Worm (Caenorhabditis elegans): ENCODE measurements around the gene Y42G9A.1.

Gene Y42G9A.1

DNA sequence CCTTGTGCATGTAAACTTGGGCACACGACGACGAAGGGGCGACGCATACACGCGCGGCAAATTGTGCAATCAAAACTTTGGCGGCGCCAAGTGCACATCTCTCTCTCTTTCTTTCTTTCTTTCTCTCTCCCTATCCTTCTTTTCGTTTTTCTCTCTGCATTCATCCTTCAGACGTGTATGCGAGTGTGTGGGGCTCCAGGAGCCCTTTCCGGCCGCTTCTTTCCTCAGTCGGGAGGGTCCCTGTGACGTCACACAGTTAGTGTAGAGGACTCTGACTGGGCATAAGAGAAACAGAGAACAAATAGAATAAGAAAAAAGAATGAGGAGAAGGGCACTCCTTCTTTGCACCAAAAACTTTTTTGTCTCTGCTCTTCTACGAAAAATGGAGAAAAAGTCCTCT, 12.3 kb upstream of the Y42G9A.1 start (continued):
- TF ChIP-seq elt-3 (tag; optimal IDR thresholded peaks at IDR 0.05), result no peak

ce11 chrIII:6138457-6138856, 11.3 kb upstream of the Y42G9A.1 start:
- TF ChIP-seq unc-62 (GFP tag; optimal IDR thresholded peaks at IDR 0.05) (no peak), lin-39 (tag; optimal IDR thresholded peaks at IDR 0.05) (peak; percentile 48), mdl-1 (tag; optimal IDR thresholded peaks at IDR 0.05) (peak; percentile 29), nfya-1 (tag; optimal IDR thresholded peaks at IDR 0.05; ENCODE audit: insufficient read depth) (peak; percentile 26), egl-5 (tag; optimal IDR thresholded peaks at IDR 0.05) (peak; percentile 36)

DNA sequence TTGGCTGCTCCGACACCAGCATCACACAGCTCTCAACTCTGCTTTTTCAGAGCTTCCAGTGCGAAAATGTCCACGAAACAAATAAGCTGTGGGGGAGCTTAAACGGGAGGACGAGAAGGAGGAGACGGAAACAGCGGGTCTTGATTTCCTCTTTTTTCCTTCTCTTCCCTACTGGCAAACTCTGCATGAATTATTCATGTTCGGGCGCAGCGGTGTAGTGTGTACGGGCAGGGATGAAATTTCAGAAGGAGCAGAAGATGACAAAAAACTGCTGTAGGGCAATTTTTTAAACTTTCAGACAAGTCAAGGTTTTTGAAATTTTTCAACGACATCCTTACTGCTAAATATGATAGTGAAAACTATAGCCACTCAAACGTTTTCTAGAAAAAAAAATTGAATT, 10.4 kb upstream of the Y42G9A.1 start:
- TF ChIP-seq jun-1 (tag; optimal IDR thresholded peaks at IDR 0.05) (no peak), lin-39 (tag; optimal IDR thresholded peaks at IDR 0.05) (peak; percentile 36), ZK546.5 (tag; optimal IDR thresholded peaks at IDR 0.05) (no peak)

- TF ChIP-seq snpc-4 (tag; optimal IDR thresholded peaks at IDR 0.05) (peak; percentile 6), hmg-11 (tag; optimal IDR thresholded peaks at IDR 0.05) (peak; percentile 51), fkh-10 (GFP tag; optimal IDR thresholded peaks at IDR 0.05) (no peak), lin-39 (tag; optimal IDR thresholded peaks at IDR 0.05) (peak; percentile 56), elt-1 (tag; optimal IDR thresholded peaks at IDR 0.05) (no peak), nfya-1 (tag; optimal IDR thresholded peaks at IDR 0.05; ENCODE audit: insufficient read depth) (peak; percentile 75), egl-5 (tag; optimal IDR thresholded peaks at IDR 0.05) (peak; percentile 45)
Observed at ce11 chrIII:6139932-6140612, 9.7 kb upstream of the Y42G9A.1 start.

- TF ChIP-seq zag-1 (tag; optimal IDR thresholded peaks at IDR 0.05) (no peak), nhr-76 (tag; optimal IDR thresholded peaks at IDR 0.05) (no peak), ceh-9 (tag; optimal IDR thresholded peaks at IDR 0.05) (no peak), elt-2 (tag; optimal IDR thresholded peaks at IDR 0.05) (no peak), lin-15B (tag; optimal IDR thresholded peaks at IDR 0.05) (no peak), skn-1 (tag; optimal IDR thresholded peaks at IDR 0.05) (no peak), daf-12 (tag; optimal IDR thresholded peaks at IDR 0.05) (no peak), ama-1 (optimal IDR thresholded peaks at IDR 0.05) (no peak), sea-2 (GFP tag; optimal IDR thresholded peaks at IDR 0.05) (no peak), jun-1 (tag; optimal IDR thresholded peaks at IDR 0.05) (no peak), nhr-77 (tag; optimal IDR thresholded peaks at IDR 0.05) (no peak), elt-3 (tag; optimal IDR thresholded peaks at IDR 0.05) (no peak)
Observed at ce11 chrIII:6140818-6141217, 8.9 kb upstream of the Y42G9A.1 start.

DNA sequence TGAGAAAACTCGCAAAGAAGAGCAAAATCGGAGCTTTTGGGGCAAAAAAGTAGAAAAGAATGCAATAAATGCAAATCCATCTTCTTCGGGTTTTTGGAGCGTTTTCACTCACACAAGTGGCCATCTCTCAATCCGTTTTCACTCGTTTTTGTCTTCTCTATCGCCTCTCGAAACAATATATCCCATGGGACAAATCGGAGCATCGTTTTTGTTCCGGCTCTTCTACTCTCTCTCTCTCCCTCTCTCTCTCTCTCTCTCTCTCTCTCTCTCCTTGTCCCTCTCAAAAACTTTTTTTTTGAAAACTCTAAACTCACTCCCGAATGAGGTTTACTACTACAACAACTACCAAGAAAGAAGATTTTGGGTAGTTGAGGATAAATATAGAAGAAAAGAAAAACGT, 8.2 kb upstream of the Y42G9A.1 start:
- TF ChIP-seq ztf-4 (tag; optimal IDR thresholded peaks at IDR 0.05) (no peak), nhr-12 (tag; optimal IDR thresholded peaks at IDR 0.05) (no peak), fos-1 (tag; optimal IDR thresholded peaks at IDR 0.05) (no peak), jun-1 (tag; optimal IDR thresholded peaks at IDR 0.05) (peak; percentile 10), ceh-28 (tag; optimal IDR thresholded peaks at IDR 0.05) (no peak), lin-39 (tag; optimal IDR thresholded peaks at IDR 0.05) (peak; percentile 30), elt-1 (tag; optimal IDR thresholded peaks at IDR 0.05) (peak; percentile 29), nfya-1 (tag; optimal IDR thresholded peaks at IDR 0.05; ENCODE audit: insufficient read depth) (peak; percentile 55), ceh-9 (tag; optimal IDR thresholded peaks at IDR 0.05) (no peak)

DNA sequence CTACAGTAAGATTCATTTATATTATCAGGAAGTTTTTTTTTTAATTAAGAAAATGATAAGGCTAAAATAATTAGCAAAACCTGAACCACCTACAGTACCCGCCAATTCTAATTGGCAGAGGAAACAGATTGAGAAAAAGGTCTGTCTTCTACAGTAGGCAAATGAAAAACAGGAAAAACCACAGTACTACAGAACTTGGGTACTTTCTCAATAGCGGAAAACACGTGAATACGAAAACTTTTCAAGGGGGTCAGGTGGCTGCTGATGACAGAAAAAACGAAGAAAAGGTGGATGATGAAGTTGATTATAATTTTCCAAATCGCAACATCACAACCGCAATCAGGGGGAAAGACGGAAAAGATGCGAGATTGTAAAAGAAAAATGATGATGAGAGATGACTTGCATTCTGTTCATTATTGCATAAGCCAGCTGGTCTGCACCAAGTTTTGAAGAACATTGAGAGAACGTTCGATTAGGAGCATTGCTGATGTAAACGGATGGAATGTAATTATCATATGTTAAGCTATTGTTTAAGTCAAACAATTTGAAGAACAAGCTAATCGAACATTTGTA, 5.3 kb upstream of the Y42G9A.1 start:
- TF ChIP-seq nhr-11 (tag; optimal IDR thresholded peaks at IDR 0.05) (peak; percentile 34), ceh-16 (tag; optimal IDR thresholded peaks at IDR 0.05) (no peak), mdl-1 (tag; optimal IDR thresholded peaks at IDR 0.05) (peak; percentile 11), jun-1 (tag; optimal IDR thresholded peaks at IDR 0.05) (peak; percentile 75), pha-4 (tag; optimal IDR thresholded peaks at IDR 0.05) (no peak), nhr-28 (tag; optimal IDR thresholded peaks at IDR 0.05) (no peak), lsy-12 (tag; optimal IDR thresholded peaks at IDR 0.05) (peak; percentile 29), nhr-43 (tag; optimal IDR thresholded peaks at IDR 0.05; ENCODE audit: poor library complexity, severe bottlenecking) (peak; percentile 30), nhr-23 (tag; optimal IDR thresholded peaks at IDR 0.05) (peak; percentile 7), R02D3.7 (tag; optimal IDR thresholded peaks at IDR 0.05) (no peak), tbx-2 (tag; optimal IDR thresholded peaks at IDR 0.05) (no peak), ZK546.5 (tag; optimal IDR thresholded peaks at IDR 0.05) (no peak), nfya-1 (tag; optimal IDR thresholded peaks at IDR 0.05; ENCODE audit: insufficient read depth) (peak; percentile 76), ceh-9 (tag; optimal IDR thresholded peaks at IDR 0.05) (no peak), elt-1 (tag; optimal IDR thresholded peaks at IDR 0.05) (no peak), nhr-76 (tag; optimal IDR thresholded peaks at IDR 0.05) (no peak), eor-1 (tag; optimal IDR thresholded peaks at IDR 0.05) (no peak), nhr-25 (tag; optimal IDR thresholded peaks at IDR 0.05) (no peak), fkh-10 (GFP tag; optimal IDR thresholded peaks at IDR 0.05) (no peak), unc-39 (tag; optimal IDR thresholded peaks at IDR 0.05) (no peak)

Measured in whole organism, L3 larva.